Fruit fly (Drosophila melanogaster) S2 (cell line): ENCODE data around the gene CG8814.

Experiments used
- CG8478 ChIP-seq: fragments of >200 bp; optimal IDR thresholded peaks from 2 replicates; lab custom pipeline; 2018
- CTCF ChIP-seq, 2 experiments: fragments of >200 bp; optimal IDR thresholded peaks; 2 replicates each; lab custom pipeline; 2018

Gene CG8814

DNA sequence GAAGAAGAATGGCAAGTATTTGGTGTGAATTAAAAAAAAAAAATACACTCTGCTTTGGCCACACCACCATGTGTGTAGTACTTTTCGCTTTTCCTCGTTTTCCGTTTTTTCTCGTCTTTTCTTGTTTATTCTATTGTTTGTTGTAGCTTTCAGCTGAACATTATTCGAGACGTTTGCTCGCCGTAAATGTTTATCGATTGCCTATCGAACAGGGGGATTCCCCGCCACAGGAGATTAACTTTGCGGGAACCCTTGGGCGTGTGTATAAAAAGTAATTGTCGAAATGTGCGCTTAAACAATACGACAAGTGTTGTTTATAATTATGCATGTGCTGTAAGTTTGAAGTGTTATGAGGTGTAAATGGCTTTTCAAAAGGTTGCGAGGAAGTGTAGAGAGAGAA, 23.0 kb downstream of the CG8814 start:
- TF ChIP-seq CG8478 (no peak), CTCF (optimal IDR thresholded peaks at IDR 0.05; lab: Kevin White, UChicago) (no peak)

DNA sequence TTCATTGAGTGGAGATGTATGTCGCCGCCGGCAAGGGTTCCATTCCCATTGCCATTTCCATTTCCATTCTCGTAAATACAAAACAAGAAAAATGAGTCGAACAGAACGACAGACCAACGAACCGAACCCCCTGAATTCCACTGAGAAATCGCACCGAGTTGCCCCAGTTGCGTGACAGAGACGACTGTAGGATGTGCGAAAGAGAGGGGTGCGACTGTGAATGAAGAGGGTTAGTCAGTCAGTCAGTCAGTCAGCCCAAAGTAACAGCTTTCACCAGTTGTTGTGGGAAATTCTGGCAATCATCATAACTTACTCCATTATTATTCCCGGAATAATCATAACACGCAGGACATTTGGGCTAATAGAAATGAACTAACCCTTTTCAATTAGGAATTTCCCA, 23.6 kb downstream of the CG8814 start:
- TF ChIP-seq CG8478 (no peak), CTCF (optimal IDR thresholded peaks at IDR 0.05; lab: Kevin White, UChicago) (no peak)

DNA sequence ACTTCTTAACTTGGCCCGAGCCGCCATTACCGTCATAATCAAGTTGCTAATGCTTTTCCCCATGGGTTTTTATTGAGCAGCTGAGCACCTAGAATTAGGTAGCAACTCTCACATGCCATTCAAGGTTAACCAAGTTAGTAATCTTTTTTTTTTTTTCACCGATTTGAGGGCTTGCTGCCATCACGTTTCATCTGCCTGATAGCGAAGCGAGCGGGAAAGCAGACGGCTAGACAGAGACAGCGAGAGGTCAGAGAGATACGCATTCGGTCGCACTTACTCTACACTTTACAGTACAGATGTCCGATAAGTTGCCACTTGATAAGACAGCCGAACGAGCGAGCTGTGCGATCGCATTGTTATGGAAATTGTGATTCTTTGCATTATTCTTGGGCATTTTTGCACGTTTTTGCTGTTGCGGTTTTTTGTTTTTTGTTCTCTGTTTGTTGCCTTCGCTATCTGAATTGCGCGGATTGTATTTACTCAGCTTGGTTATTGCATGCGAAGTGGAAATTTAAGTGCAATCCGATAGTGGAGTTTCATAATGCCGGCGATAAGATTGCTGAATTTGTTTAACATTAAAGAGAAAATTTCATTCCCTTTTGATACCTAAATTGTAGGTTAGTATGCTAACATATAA, 25.8 kb downstream of the CG8814 start:
- TF ChIP-seq CTCF (optimal IDR thresholded peaks at IDR 0.05; lab: Kevin White, UChicago): no peak
- TF ChIP-seq CG8478: no peak

DNA sequence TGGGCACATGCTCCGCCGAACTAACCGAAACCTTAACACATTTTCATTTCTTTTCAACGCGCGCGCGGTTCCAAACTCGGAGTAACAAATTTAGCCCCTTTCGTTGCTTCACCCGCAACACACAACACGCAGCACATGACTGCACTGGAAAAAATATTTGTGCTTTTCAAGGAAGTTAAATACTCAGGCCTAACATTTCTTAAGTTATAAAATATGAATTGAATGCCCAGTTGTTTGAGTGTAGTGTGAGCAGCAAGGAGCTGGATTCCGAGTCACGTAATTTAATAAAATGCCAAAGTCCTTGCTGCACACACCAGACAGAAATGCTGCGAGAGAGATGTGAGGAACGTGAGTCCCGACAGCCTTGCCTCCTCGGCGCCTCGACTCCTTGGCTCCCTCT, 26.8 kb downstream of the CG8814 start:
- TF ChIP-seq CG8478 (no peak), CTCF (optimal IDR thresholded peaks at IDR 0.05; lab: Kevin White, UChicago) (no peak)

DNA sequence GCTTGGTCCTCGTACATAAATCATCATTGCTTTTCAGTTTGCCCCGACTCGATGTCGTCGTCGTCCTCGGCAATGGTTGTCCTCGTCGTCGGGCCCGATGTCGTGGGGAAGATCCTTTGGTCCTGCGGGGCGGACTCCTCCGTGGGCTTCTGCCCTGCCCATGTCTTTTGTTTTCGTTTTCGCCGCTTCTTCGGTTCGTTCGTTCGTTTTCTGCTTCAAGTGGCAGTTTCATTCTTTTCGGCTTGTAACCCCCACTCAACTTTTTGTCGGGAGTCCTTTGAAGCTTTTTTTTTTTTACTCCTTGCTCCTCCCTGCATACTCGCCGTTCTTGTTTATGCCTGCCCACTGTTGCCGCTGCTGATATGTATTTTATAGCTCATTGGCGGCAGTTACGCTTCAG, 29.0 kb downstream of the CG8814 start:
- no peak for TF ChIP-seq CTCF (optimal IDR thresholded peaks at IDR 0.05; lab: Kevin White, UChicago)
- no peak for TF ChIP-seq CG8478

DNA sequence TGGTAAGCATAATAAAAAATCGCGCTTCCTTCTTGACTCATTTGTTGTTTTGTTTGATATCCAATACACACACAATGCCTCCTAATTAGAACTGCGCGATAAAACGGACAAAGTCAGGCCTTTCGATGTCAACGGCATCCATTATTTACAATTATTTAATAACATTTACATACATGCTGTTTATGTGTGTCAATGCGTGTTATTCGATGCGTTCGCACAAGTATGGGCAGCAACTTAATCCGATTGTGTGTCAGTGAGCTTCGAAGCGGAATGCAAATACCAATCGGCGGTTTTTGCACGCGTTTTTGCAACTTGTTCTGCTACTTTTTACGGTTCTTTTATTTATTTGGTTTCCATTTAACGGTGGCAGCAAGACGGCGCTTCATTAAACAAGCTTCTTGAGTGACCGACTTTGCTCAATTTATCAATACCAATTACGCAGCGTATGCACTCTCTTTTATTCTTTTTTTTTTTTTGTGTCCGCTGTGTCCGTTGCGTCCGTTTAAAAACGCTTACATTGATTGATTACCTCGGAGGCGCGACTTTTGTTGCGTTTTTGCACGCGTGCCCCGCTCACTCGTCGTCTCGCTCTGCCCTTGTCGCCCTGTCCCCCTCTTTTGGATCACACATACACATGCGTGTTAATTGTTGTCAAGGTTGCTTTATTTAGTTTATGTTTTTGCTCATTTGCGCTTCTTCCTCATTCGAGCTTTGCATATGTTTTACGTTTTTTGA, 29.8 kb downstream of the CG8814 start:
- TF ChIP-seq CG8478: no peak
- no peak for TF ChIP-seq CTCF (optimal IDR thresholded peaks at IDR 0.05; lab: Kevin White, UChicago)

DNA sequence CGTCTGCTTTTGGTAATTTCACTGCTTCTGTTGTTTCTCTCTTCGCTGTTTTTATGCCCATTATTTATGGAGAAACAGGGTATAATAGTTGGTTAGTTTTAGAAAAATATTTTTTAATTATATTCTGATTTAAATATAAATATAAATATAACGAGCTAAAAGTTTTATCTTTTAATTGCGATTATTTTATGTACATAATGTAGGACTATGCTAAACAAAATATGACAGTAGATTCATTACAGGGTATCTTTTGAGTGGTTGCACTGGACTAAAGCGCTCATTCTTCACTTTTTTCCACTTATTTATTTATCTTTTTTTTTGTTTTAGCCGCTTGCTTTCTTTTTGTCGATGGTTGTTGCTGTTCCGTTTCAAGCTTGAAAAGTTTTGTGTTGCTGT, 30.4 kb downstream of the CG8814 start:
- TF ChIP-seq CTCF (optimal IDR thresholded peaks at IDR 0.05; lab: Kevin White, UChicago) (no peak), CG8478 (no peak)

DNA sequence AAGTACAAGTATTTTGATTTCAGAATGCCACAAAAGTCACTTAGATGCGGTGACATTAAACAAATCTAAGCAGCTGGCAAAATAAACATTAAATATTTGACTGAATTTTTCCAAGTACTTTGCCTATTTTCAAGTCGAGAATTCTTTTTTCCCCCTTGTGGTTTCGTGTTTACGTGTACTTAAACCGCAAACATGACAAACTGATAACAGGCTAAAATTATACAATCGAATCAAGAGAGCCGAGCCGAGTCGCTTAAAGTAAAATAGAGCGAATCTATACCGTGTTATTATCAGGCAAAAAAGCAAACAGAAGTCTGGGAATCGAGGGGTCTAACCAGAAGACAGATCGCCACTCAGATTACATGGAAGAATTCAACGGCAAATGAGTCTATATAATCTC, 31.4 kb downstream of the CG8814 start:
- TF ChIP-seq CG8478: no peak
- no peak for TF ChIP-seq CTCF (optimal IDR thresholded peaks at IDR 0.05; lab: Kevin White, UChicago)

DNA sequence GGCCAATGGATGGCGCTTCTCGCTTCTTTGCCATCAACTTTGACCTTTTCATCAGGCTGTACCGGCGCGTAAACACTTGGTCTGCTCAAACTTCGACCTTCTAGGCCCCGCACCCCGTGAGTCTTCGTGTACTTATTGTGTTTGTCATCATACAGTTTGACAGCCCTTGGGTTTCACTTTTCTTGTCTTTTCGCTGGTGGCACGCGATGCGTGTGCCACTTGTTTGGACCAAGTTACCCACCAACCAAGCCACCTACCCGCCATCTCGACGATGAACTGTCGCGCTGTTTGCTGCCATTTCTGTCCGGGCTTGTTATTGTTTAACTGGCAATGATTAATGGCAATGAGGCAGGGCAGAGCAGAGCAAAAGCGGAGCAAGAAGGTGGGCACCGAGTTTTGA, 33.1 kb downstream of the CG8814 start:
- TF ChIP-seq CG8478 (no peak), CTCF (optimal IDR thresholded peaks at IDR 0.05; lab: Kevin White, UChicago) (no peak)

DNA sequence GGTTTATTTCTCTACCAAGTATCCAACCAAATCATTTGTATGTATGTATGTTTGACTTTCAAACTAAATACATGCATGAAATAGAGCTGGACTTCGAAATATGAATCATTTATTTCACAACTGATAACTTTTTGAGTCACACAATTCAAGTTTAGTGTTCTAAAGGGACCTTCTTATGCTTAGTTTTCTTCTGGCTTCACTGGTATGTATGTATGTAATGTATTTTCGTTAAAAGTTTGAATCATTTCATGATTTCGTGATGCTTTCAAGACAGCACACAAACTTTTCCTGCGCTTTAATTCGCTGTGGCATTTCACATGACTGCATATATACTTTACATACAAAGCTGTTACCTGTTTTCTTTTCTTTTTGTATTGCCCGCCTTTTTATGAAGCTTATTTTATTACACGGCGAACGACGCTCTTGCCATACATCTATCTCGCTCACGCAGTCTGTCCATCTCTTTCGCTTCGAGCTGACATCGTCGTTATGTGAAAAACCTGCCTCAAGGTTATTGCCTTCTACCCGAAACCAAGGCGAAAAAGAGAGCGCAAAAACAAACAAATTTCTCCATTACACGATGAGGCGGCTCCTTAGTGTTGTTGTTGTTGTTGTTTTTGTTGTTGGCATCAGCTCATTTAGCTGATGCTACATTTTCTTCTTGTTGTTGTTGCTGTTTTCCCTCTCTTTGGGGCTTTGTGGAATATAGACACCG, 33.9 kb downstream of the CG8814 start:
- TF ChIP-seq CTCF (optimal IDR thresholded peaks at IDR 0.05; lab: Kevin White, UChicago): no peak
- no peak for TF ChIP-seq CG8478

DNA sequence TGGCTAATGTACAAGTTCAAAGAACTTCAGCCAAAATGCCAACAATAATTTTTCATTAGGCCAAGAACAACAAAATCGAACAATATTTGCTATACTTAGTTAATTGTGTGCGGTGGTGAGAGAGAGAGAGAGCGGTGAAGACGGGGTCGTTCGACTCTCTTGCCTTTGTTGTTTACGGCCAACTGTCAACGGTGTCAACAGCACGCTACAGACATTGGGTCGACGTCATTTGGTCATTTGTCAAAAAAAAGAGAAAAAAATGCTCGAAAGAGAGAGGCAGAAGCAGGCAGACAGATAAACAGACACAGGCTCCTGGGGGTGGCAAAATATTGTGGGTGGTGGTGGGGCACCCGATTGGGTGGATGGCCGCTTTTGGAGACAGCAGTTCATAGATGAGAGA, 34.8 kb downstream of the CG8814 start:
- TF ChIP-seq CG8478 (no peak), CTCF (optimal IDR thresholded peaks at IDR 0.05; lab: Kevin White, UChicago) (no peak)

DNA sequence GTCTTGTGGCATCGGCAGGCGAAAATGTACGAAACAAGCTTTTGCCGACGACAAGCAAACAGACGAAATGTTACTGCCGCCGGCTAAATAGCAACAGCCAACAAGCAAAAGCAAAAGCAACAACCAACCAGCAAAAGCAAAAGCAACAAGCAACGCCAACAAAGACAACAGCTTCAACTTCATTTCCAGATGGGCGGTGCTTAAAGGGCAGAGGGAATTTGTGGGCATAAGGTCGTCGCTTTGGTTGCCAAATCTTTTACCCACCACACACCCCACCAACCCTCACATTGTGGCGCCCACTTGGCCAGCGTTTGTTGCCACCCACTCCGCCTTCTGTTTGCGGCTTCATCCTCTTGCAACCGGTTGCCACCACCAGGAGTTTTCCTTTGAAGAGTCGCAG, 36.3 kb downstream of the CG8814 start:
- no peak for TF ChIP-seq CTCF (optimal IDR thresholded peaks at IDR 0.05; lab: Kevin White, UChicago)
- no peak for TF ChIP-seq CG8478

DNA sequence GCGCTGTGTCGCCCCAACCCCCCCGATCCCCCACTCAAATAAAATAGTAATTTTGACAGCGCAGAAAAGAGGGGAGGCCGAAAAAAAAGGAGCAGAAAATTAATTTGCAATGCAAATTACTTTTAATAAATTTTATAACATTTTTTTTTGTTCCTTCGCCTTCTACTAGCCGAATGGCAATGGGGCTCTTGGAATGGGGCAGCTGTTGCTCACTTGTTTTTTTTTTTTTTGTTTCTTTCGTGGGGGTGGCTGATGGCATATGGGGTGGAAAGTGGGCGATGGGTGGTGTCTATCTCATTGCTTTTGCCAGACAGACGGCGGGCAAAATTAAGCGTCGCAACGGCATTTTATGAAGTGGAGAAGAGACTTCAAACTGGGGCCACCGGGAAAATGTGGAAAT, 46.0 kb downstream of the CG8814 start:
- no peak for TF ChIP-seq CTCF (optimal IDR thresholded peaks at IDR 0.05; lab: Kevin White, UChicago)
- no peak for TF ChIP-seq CG8478

DNA sequence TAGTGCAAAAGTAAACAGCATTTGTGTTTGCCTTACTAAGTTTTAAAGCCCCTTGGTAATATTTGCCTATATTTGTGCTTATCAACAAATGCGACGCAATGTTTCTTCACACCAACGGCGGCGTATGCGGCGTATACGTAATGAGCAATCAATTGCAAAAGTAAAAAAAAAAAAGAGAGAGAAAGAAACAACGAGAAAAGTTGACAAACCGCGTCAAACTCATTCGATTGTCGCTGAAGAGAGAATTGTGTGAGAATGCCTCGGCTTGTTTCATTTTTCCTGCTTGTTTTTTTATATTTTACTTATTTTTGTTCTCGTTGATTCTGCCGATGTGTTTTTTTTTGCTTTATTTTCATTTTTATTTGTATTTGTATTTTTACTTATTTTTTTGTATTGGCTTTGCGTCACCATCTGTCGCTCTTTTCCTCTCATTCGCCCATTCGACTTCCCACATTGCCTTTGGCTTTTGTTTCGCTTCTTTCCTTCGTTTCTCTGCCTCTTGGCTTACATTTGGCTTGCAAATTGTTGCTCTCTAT, 49.6 kb downstream of the CG8814 start:
- TF ChIP-seq CG8478 (no peak), CTCF (optimal IDR thresholded peaks at IDR 0.05; lab: Kevin White, UChicago) (no peak)
